Worm (Caenorhabditis elegans): Measurements from ENCODE around the gene agr-1.

DNA sequence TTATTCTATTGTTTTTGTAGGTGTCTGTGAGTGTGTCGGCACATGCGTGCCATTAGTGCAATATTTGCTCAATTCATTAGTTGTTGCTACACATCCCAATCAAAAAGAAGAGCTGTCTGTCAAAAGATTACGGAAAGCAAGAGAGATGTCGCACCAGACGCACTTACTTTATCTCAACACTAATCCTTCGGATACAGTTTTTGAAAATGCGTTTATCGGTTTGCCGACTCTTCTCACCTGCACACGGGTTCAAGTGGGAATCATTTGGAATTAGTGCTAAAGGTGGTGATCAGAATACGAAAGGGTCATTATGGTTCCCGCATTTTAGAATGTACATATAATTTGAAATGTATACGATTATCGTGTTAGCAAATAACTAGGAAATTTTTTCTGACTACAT lies 26.3 kb upstream of the agr-1 start:
- no peak for TF ChIP-seq sem-2 (GFP tag; optimal IDR thresholded peaks at IDR 0.05)
- TF ChIP-seq unc-62 (GFP tag; optimal IDR thresholded peaks at IDR 0.05) = no peak
- TF ChIP-seq lin-13 (tag; optimal IDR thresholded peaks at IDR 0.05) = no peak
- TF ChIP-seq ceh-83 (GFP tag; optimal IDR thresholded peaks at IDR 0.05) = no peak
- no peak for TF ChIP-seq elt-3 (tag; optimal IDR thresholded peaks at IDR 0.05)
- TF ChIP-seq mep-1 (tag; optimal IDR thresholded peaks at IDR 0.05) = no peak
- TF ChIP-seq mab-5 (tag; optimal IDR thresholded peaks at IDR 0.05) = no peak
- no peak for TF ChIP-seq blmp-1 (tag; optimal IDR thresholded peaks at IDR 0.05)
- TF ChIP-seq nhr-237 (tag; optimal IDR thresholded peaks at IDR 0.05) = no peak
- no peak for TF ChIP-seq snpc-4 (tag; optimal IDR thresholded peaks at IDR 0.05)
- TF ChIP-seq bed-3 (GFP tag; optimal IDR thresholded peaks at IDR 0.05) = no peak
- TF ChIP-seq unc-39 (tag; optimal IDR thresholded peaks at IDR 0.05) = no peak
- no peak for TF ChIP-seq nhr-76 (tag; optimal IDR thresholded peaks at IDR 0.05)
